Worm (Caenorhabditis elegans) whole organism, young adult: ENCODE data around the gene ceh-13.

Source experiments
- B0035.1 ChIP-seq: sonication (generic microtip); optimal IDR thresholded peaks from 2 replicates; lab custom pipeline; 2016; ENCODE audit warnings: missing genetic modification characterization, mild to moderate bottlenecking, missing compliant biosample characterization, missing genotype, missing genetic modification reagents
- B0261.1 ChIP-seq: sonication (generic microtip); optimal IDR thresholded peaks from 2 replicates; lab custom pipeline; 2016; ENCODE audit warnings: mild to moderate bottlenecking, missing genetic modification characterization, moderate library complexity, missing compliant biosample characterization
- B0336.3 ChIP-seq: fragments of 200-800 bp; sonication (Bioruptor generic); IDR thresholded peaks from 2 replicates; pipeline ENCODE4 v1.3.6; 2022; ENCODE audit warnings: missing genetic modification characterization, missing compliant biosample characterization
- D2030.7 ChIP-seq: fragments of 200-800 bp; sonication (Bioruptor generic); IDR thresholded peaks from 2 replicates; pipeline ENCODE4 v1.3.6; 2022; ENCODE audit warnings: missing genetic modification reagents, missing genetic modification characterization, missing compliant biosample characterization
- F10E7.11 ChIP-seq: sonication (generic microtip); optimal IDR thresholded peaks from 2 replicates; lab custom pipeline; 2017; ENCODE audit warnings: mild to moderate bottlenecking, missing genetic modification characterization, moderate library complexity, missing compliant biosample characterization
- F22D6.2 ChIP-seq: sonication (generic microtip); optimal IDR thresholded peaks from 2 replicates; lab custom pipeline; 2016; ENCODE audit warnings: mild to moderate bottlenecking, missing genetic modification characterization, missing compliant biosample characterization
- F33H1.4 ChIP-seq: fragments of 200-800 bp; sonication (Bioruptor generic); IDR thresholded peaks from 2 replicates; pipeline ENCODE4 v1.3.6; 2022; ENCODE audit warnings: missing genetic modification reagents, missing genetic modification characterization, missing compliant biosample characterization
- F55B11.4 ChIP-seq: sonication (generic microtip); optimal IDR thresholded peaks from 2 replicates; lab custom pipeline; 2016; ENCODE audit warnings: missing compliant biosample characterization, missing genetic modification characterization, borderline replicate concordance; ENCODE audit not compliant: insufficient read depth
- K11D2.4 ChIP-seq: fragments of 200-800 bp; sonication (Bioruptor generic); IDR thresholded peaks from 2 replicates; pipeline ENCODE4 v1.3.6; 2022; ENCODE audit warnings: missing genetic modification reagents, missing genetic modification characterization, missing compliant biosample characterization
- Y53F4B.3 ChIP-seq: fragments of 200-800 bp; sonication (Bioruptor generic); IDR thresholded peaks from 2 replicates; pipeline ENCODE4 v1.3.6; 2022; ENCODE audit warnings: missing genetic modification reagents, missing genetic modification characterization, missing compliant biosample characterization
- Y56A3A.18 ChIP-seq: fragments of 200-800 bp; sonication (Bioruptor generic); IDR thresholded peaks from 2 replicates; pipeline ENCODE4 v1.3.6; 2022; ENCODE audit warnings: missing genetic modification reagents, missing genetic modification characterization, missing compliant biosample characterization
- Y79H2A.3 ChIP-seq: fragments of 200-800 bp; sonication (Bioruptor generic); conservative IDR thresholded peaks from 2 replicates; pipeline ENCODE4 v1.3.6; 2022; ENCODE audit warnings: missing genetic modification reagents, missing genetic modification characterization, missing compliant biosample characterization
- ZK185.1 ChIP-seq: sonication (generic microtip); optimal IDR thresholded peaks from 2 replicates; lab custom pipeline; 2016; ENCODE audit warnings: mild to moderate bottlenecking, missing genetic modification characterization, missing compliant biosample characterization; ENCODE audit not compliant: poor library complexity, severe bottlenecking
- aptf-2 ChIP-seq: fragments of 200-800 bp; sonication (Bioruptor generic); conservative IDR thresholded peaks from 2 replicates; pipeline ENCODE4 v1.3.6; 2022; ENCODE audit warnings: missing genetic modification reagents, missing genetic modification characterization, missing compliant biosample characterization
- bed-2 ChIP-seq: fragments of 200-800 bp; sonication (Bioruptor generic); IDR thresholded peaks from 2 replicates; pipeline ENCODE4 v1.3.6; 2022; ENCODE audit warnings: missing genetic modification reagents, missing genetic modification characterization, missing compliant biosample characterization
- ccch-3 ChIP-seq: fragments of 200-800 bp; sonication (Bioruptor generic); optimal IDR thresholded peaks from 2 replicates; lab custom pipeline; 2018; ENCODE audit warnings: mild to moderate bottlenecking, missing genetic modification characterization, missing compliant biosample characterization
- ceh-100 ChIP-seq: fragments of 200-800 bp; sonication (Bioruptor generic); IDR thresholded peaks from 2 replicates; pipeline ENCODE4 v1.3.6; 2022; ENCODE audit warnings: missing genetic modification reagents, missing genetic modification characterization, missing compliant biosample characterization
- ceh-40 ChIP-seq: fragments of 200-800 bp; sonication (Bioruptor generic); IDR thresholded peaks from 2 replicates; pipeline ENCODE4 v1.3.6; 2022; ENCODE audit warnings: missing genetic modification characterization, missing compliant biosample characterization
- ceh-91 ChIP-seq: fragments of 200-800 bp; sonication (Bioruptor generic); IDR thresholded peaks from 2 replicates; pipeline ENCODE4 v1.3.6; 2022; ENCODE audit warnings: missing genetic modification reagents, missing genetic modification characterization, missing compliant biosample characterization
- dox-1 ChIP-seq: fragments of 200-800 bp; sonication (Bioruptor generic); IDR thresholded peaks from 2 replicates; pipeline ENCODE4 v1.3.6; 2022; ENCODE audit warnings: missing genetic modification reagents, missing genetic modification characterization, missing compliant biosample characterization
- dpff-1 ChIP-seq: sonication (generic microtip); optimal IDR thresholded peaks from 2 replicates; lab custom pipeline; 2017; ENCODE audit warnings: mild to moderate bottlenecking, missing genetic modification characterization, missing compliant biosample characterization
- efl-1 ChIP-seq: fragments of 150-350 bp; optimal IDR thresholded peaks from 2 replicates; lab custom pipeline; 2014; ENCODE audit warnings: missing biosample characterization, missing genetic modification reagents, missing genetic modification characterization
- ets-4 ChIP-seq: fragments of 200-800 bp; sonication (Bioruptor generic); optimal IDR thresholded peaks from 2 replicates; lab custom pipeline; 2018; ENCODE audit warnings: mild to moderate bottlenecking, missing genetic modification characterization, missing compliant biosample characterization
- hmg-1.2 ChIP-seq: fragments of 200-800 bp; sonication (Bioruptor generic); IDR thresholded peaks from 2 replicates; pipeline ENCODE4 v1.3.6; 2022; ENCODE audit warnings: missing genetic modification reagents, missing genetic modification characterization, missing compliant biosample characterization
- lag-1 ChIP-seq: fragments of 200-800 bp; sonication (Bioruptor generic); IDR thresholded peaks from 2 replicates; pipeline ENCODE4 v1.3.6; 2022; ENCODE audit warnings: missing genetic modification reagents, missing genetic modification characterization, missing compliant biosample characterization
- let-526 ChIP-seq: fragments of 200-800 bp; sonication (Bioruptor generic); IDR thresholded peaks from 2 replicates; pipeline ENCODE4 v1.3.6; 2022; ENCODE audit warnings: missing genetic modification reagents, missing genetic modification characterization, missing compliant biosample characterization
- let-607 ChIP-seq, 2 experiments: fragments of 200-800 bp in 1 of 2; sonication (Bioruptor generic) in 1 of 2; sonication (generic microtip) in 1 of 2; optimal IDR thresholded peaks; 2 replicates each; lab custom pipeline; 2016 to 2018; ENCODE audit warnings: mild to moderate bottlenecking in 2 of 2, missing compliant biosample characterization in 2 of 2, missing genetic modification characterization in 2 of 2, moderate library complexity in 2 of 2, missing genotype in 1 of 2
- lin-35 ChIP-seq, 3 experiments: fragments of 150-350 bp in 2 of 3; sonication (generic microtip) in 1 of 3; optimal IDR thresholded peaks; 2 replicates each; lab custom pipeline; 2014 to 2018; ENCODE audit warnings: missing biosample characterization in 3 of 3, missing genetic modification characterization in 3 of 3, missing genetic modification reagents in 3 of 3
- lir-1 ChIP-seq: fragments of 200-800 bp; sonication (Bioruptor generic); conservative IDR thresholded peaks from 2 replicates; pipeline ENCODE4 v1.3.6; 2022; ENCODE audit warnings: missing genetic modification reagents, missing genetic modification characterization, missing compliant biosample characterization
- madf-10 ChIP-seq: sonication (generic microtip); optimal IDR thresholded peaks from 2 replicates; lab custom pipeline; 2016; ENCODE audit warnings: mild to moderate bottlenecking, missing genetic modification characterization, missing compliant biosample characterization
- madf-8 ChIP-seq: fragments of 200-800 bp; sonication (Bioruptor generic); conservative IDR thresholded peaks from 2 replicates; pipeline ENCODE4 v1.3.6; 2022; ENCODE audit warnings: missing genetic modification reagents, missing genetic modification characterization, missing compliant biosample characterization
- mcd-1 ChIP-seq: fragments of 200-800 bp; sonication (Bioruptor generic); IDR thresholded peaks from 2 replicates; pipeline ENCODE4 v1.3.6; 2022; ENCODE audit warnings: missing genetic modification reagents, missing genetic modification characterization, missing compliant biosample characterization
- mel-28 ChIP-seq: sonication (generic microtip); optimal IDR thresholded peaks from 2 replicates; lab custom pipeline; 2016; ENCODE audit warnings: borderline replicate concordance, mild to moderate bottlenecking, missing genetic modification characterization, missing compliant biosample characterization
- mes-4 ChIP-seq: sonication (generic microtip); optimal IDR thresholded peaks from 2 replicates; lab custom pipeline; 2016; ENCODE audit warnings: missing genotype, missing genetic modification characterization, missing compliant biosample characterization
- mxl-1 ChIP-seq: sonication (generic microtip); optimal IDR thresholded peaks from 2 replicates; lab custom pipeline; 2016; ENCODE audit warnings: missing genetic modification characterization, missing compliant biosample characterization
- nfya-1 ChIP-seq: sonication (generic microtip); optimal IDR thresholded peaks from 2 replicates; lab custom pipeline; 2017; ENCODE audit warnings: antibody characterized with exemption, missing compliant biosample characterization, missing genetic modification characterization, borderline replicate concordance; ENCODE audit not compliant: insufficient read depth
- nfyb-1 ChIP-seq: fragments of 200-800 bp; sonication (Bioruptor generic); IDR thresholded peaks from 2 replicates; pipeline ENCODE4 v1.3.6; 2022; ENCODE audit warnings: missing genetic modification reagents, missing genetic modification characterization, missing compliant biosample characterization
- nhr-179 ChIP-seq: sonication (generic microtip); optimal IDR thresholded peaks from 2 replicates; lab custom pipeline; 2016; ENCODE audit warnings: mild to moderate bottlenecking, missing genetic modification characterization, missing compliant biosample characterization
- nhr-27 ChIP-seq: fragments of 200-800 bp; sonication (Bioruptor generic); optimal IDR thresholded peaks from 2 replicates; lab custom pipeline; 2018; ENCODE audit warnings: mild to moderate bottlenecking, missing genetic modification characterization, moderate library complexity, missing compliant biosample characterization
- nhr-80 ChIP-seq: sonication (generic microtip); optimal IDR thresholded peaks from 2 replicates; lab custom pipeline; 2016; ENCODE audit warnings: missing genetic modification characterization, missing compliant biosample characterization
- pbrm-1 ChIP-seq: fragments of 200-800 bp; sonication (Bioruptor generic); IDR thresholded peaks from 2 replicates; pipeline ENCODE4 v1.3.6; 2022; ENCODE audit warnings: missing genetic modification reagents, missing genetic modification characterization, missing compliant biosample characterization
- tbp1 ChIP-seq: fragments of 200-800 bp; sonication (Bioruptor generic); optimal IDR thresholded peaks from 2 replicates; lab custom pipeline; 2018; ENCODE audit warnings: mild to moderate bottlenecking, missing genetic modification characterization, missing compliant biosample characterization
- tbx-9 ChIP-seq: sonication (generic microtip); optimal IDR thresholded peaks from 2 replicates; lab custom pipeline; 2016; ENCODE audit warnings: borderline replicate concordance, missing genetic modification characterization, inconsistent platforms, missing compliant biosample characterization
- tlf-1 ChIP-seq: fragments of 200-800 bp; sonication (Bioruptor generic); optimal IDR thresholded peaks from 2 replicates; lab custom pipeline; 2018; ENCODE audit warnings: mild to moderate bottlenecking, missing genetic modification characterization, missing compliant biosample characterization
- zfh-2 ChIP-seq: fragments of 200-800 bp; sonication (Bioruptor generic); conservative IDR thresholded peaks from 2 replicates; pipeline ENCODE4 v1.3.6; 2022; ENCODE audit warnings: missing genetic modification reagents, missing genetic modification characterization, missing compliant biosample characterization
- ztf-18 ChIP-seq: sonication (generic microtip); optimal IDR thresholded peaks from 2 replicates; lab custom pipeline; 2016; ENCODE audit warnings: missing genotype, mild to moderate bottlenecking, missing genetic modification characterization, missing compliant biosample characterization
- ztf-28 ChIP-seq: fragments of 200-800 bp; sonication (Bioruptor generic); IDR thresholded peaks from 2 replicates; pipeline ENCODE4 v1.3.6; 2022; ENCODE audit warnings: missing genetic modification reagents, missing genetic modification characterization, missing compliant biosample characterization
- ztf-6 ChIP-seq: fragments of 200-800 bp; sonication (Bioruptor generic); IDR thresholded peaks from 2 replicates; pipeline ENCODE4 v1.3.6; 2022; ENCODE audit warnings: missing genetic modification reagents, missing genetic modification characterization, missing compliant biosample characterization

Gene ceh-13

DNA sequence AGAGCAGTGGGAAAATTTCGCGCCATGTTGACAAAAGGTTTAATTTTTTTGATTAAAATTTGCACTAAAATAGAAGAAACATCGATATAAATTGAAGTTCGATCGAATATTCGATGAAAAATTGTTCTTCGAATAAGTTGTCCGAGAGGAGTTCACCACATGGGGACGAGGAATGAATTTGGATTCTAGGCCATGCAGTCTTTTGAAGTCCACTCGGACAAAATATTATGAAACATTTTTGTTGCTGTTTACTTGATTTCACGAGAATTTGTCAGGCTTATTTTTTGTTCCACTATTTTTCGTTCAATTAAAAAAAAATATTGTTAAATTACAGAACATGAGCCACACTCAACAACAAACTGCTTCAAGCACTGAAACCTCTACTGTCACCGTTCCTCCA is 34.8 kb upstream of the ceh-13 start, which contains the start of the genes cux-7 and C07H6.2 (continued):
- TF ChIP-seq zfh-2 (GFP tag; lab: Robert Waterston, UW) (no peak), lin-35 (GFP tag; optimal IDR thresholded peaks at IDR 0.05; lab: Kevin White, UChicago) (peak in 2 of 3 experiments; percentile 10 to 91), F33H1.4 (GFP tag; lab: Robert Waterston, UW) (peak; percentile 72), bed-2 (GFP tag; lab: Robert Waterston, UW) (peak; percentile 96), hmg-1.2 (GFP tag; lab: Robert Waterston, UW) (peak; percentile 37; the same call in 1 of the 2 replicates), madf-8 (GFP tag; lab: Robert Waterston, UW) (peak; percentile 72), Y79H2A.3 (peak; percentile 49; the same call in 1 of the 2 replicates), let-526 (GFP tag; lab: Robert Waterston, UW) (peak; percentile 95), ets-4 (GFP tag; lab: Kevin White, UChicago) (no peak), ceh-91 (peak; percentile 75; the same call in 1 of the 2 replicates), dox-1 (GFP tag; lab: Robert Waterston, UW) (peak; percentile 86), ztf-18 (peak; percentile 71), madf-10 (tag; lab: Kevin White, UChicago) (peak; percentile 91), ZK185.1 (peak; percentile 98), efl-1 (GFP tag; lab: Kevin White, UChicago) (peak; percentile 48), Y56A3A.18 (GFP tag; lab: Robert Waterston, UW) (peak; percentile 58; the same call in 1 of the 2 replicates), B0336.3 (GFP tag; lab: Robert Waterston, UW) (0 out of 2 replicates have a peak, but pooled peaks have one; percentile 45), nhr-27 (tag; lab: Kevin White, UChicago) (peak; percentile 79), ceh-40 (GFP tag; lab: Robert Waterston, UW) (peak; percentile 87), mes-4 (tag; lab: Kevin White, UChicago) (peak; percentile 20), K11D2.4 (GFP tag; lab: Robert Waterston, UW) (peak; percentile 87), tbx-9 (no peak), B0261.1 (tag; lab: Kevin White, UChicago) (peak; percentile 36), nfyb-1 (GFP tag; lab: Robert Waterston, UW) (peak; percentile 93), F55B11.4 (tag; lab: Kevin White, UChicago) (no peak), dpff-1 (tag; lab: Kevin White, UChicago) (no peak), mel-28 (tag; lab: Kevin White, UChicago) (peak; percentile 34), nhr-179 (tag; lab: Kevin White, UChicago) (no peak), F10E7.11 (tag; lab: Kevin White, UChicago) (peak; percentile 80), tbp1 (GFP tag; lab: Kevin White, UChicago) (peak; percentile 60), pbrm-1 (GFP tag; lab: Robert Waterston, UW) (peak; percentile 86), F22D6.2 (tag; lab: Kevin White, UChicago) (peak; percentile 87), mcd-1 (GFP tag; lab: Robert Waterston, UW) (peak; percentile 88), nfya-1 (tag; lab: Kevin White, UChicago) (no peak), ztf-6 (GFP tag; lab: Robert Waterston, UW) (peak; percentile 79), ceh-100 (GFP tag; lab: Robert Waterston, UW) (peak; percentile 79), let-607 (tag; optimal IDR thresholded peaks at IDR 0.05; lab: Kevin White, UChicago) (peak in 1 of 2 experiments; percentile 88), B0035.1 (peak; percentile 84), ccch-3 (GFP tag; lab: Kevin White, UChicago) (peak; percentile 97), D2030.7 (peak; percentile 75), tlf-1 (peak; percentile 83), lir-1 (peak; percentile 92), ztf-28 (GFP tag; lab: Robert Waterston, UW) (peak; percentile 71; the same call in 1 of the 2 replicates), aptf-2 (GFP tag; lab: Robert Waterston, UW) (peak; percentile 85), lag-1 (GFP tag; lab: Robert Waterston, UW) (peak; percentile 82; the same call in 1 of the 2 replicates), nhr-80 (tag; lab: Kevin White, UChicago) (peak; percentile 28), mxl-1 (tag; lab: Kevin White, UChicago) (no peak), Y53F4B.3 (GFP tag; lab: Robert Waterston, UW) (no peak)
